Fruit fly (Drosophila melanogaster) whole organism, embryonic: ENCODE data around the gene CG33267.
A peak's percentile ranks its signal among the peaks of the same experiment; 100 is the strongest.

Source experiments
- Ada2b ChIP-seq: fragments of 200-800 bp; sonication (Bioruptor generic); IDR thresholded peaks from 2 replicates; pipeline ENCODE4 v1.3.6; 2022; ENCODE audit warnings: missing biosample characterization, missing genetic modification characterization
- BtbVII ChIP-seq: fragments of 200-800 bp; sonication (Bioruptor generic); optimal IDR thresholded peaks from 3 replicates; lab custom pipeline; 2017; ENCODE audit warnings: missing biosample characterization, mild to moderate bottlenecking, missing genetic modification characterization
- Bteb2 ChIP-seq: fragments of 200-800 bp; sonication (Bioruptor generic); optimal IDR thresholded peaks from 2 replicates; lab custom pipeline; 2016; ENCODE audit warnings: missing biosample characterization, missing genetic modification characterization
- C15 ChIP-seq: fragments of 200-800 bp; sonication (Bioruptor generic); IDR thresholded peaks from 3 replicates; pipeline ENCODE4 v1.3.6; 2022; ENCODE audit warnings: missing biosample characterization, missing genetic modification characterization
- CG12219 ChIP-seq: fragments of 200-800 bp; sonication (Bioruptor generic); optimal IDR thresholded peaks from 3 replicates; lab custom pipeline; 2018; ENCODE audit warnings: missing biosample characterization, mild to moderate bottlenecking, missing genetic modification characterization
- CG12236 ChIP-seq: fragments of 200-800 bp; sonication (Bioruptor generic); optimal IDR thresholded peaks from 2 replicates; lab custom pipeline; 2016; ENCODE audit warnings: missing biosample characterization, missing genetic modification characterization
- CG1233 ChIP-seq: fragments of 200-800 bp; sonication (Bioruptor generic); optimal IDR thresholded peaks from 4 replicates; lab custom pipeline; 2018; ENCODE audit warnings: missing biosample characterization, mild to moderate bottlenecking, missing genetic modification characterization
- CG13296 ChIP-seq: fragments of 200-800 bp; sonication (Bioruptor generic); optimal IDR thresholded peaks from 3 replicates; lab custom pipeline; 2018; ENCODE audit warnings: missing biosample characterization, mild to moderate bottlenecking, missing genetic modification characterization
- CG14014 ChIP-seq: fragments of 200-800 bp; sonication (Bioruptor generic); IDR thresholded peaks from 2 replicates; pipeline ENCODE4 v1.3.6; 2022; ENCODE audit warnings: missing biosample characterization, missing genetic modification characterization
- CG14050 ChIP-seq: fragments of 200-800 bp; sonication (Bioruptor generic); IDR thresholded peaks from 3 replicates; pipeline ENCODE4 v1.3.6; 2022; ENCODE audit warnings: missing biosample characterization, missing genetic modification characterization
- CG15696 ChIP-seq: fragments of 200-800 bp; sonication (Bioruptor generic); optimal IDR thresholded peaks from 2 replicates; lab custom pipeline; 2019; ENCODE audit warnings: missing biosample characterization, mild to moderate bottlenecking, missing genetic modification characterization, moderate library complexity
- CG1603 ChIP-seq: fragments of 200-800 bp; sonication (Bioruptor generic); optimal IDR thresholded peaks from 2 replicates; lab custom pipeline; 2019; ENCODE audit warnings: missing biosample characterization, mild to moderate bottlenecking, missing genetic modification characterization, moderate library complexity
- CG16863 ChIP-seq: fragments of 200-800 bp; sonication (Bioruptor generic); optimal IDR thresholded peaks from 3 replicates; lab custom pipeline; 2016; ENCODE audit warnings: missing biosample characterization, missing genetic modification characterization
- CG17328 ChIP-seq: fragments of 200-800 bp; sonication (Bioruptor generic); IDR thresholded peaks from 2 replicates; pipeline ENCODE4 v1.3.6; 2022; ENCODE audit warnings: missing biosample characterization, missing genetic modification characterization
- CG17361 ChIP-seq: fragments of 200-800 bp; sonication (Bioruptor generic); IDR thresholded peaks from 3 replicates; pipeline ENCODE4 v1.3.6; 2022; ENCODE audit warnings: missing biosample characterization, missing genetic modification characterization
- CG17802 ChIP-seq: fragments of 200-800 bp; sonication (Bioruptor generic); optimal IDR thresholded peaks from 2 replicates; lab custom pipeline; 2018; ENCODE audit warnings: missing biosample characterization, mild to moderate bottlenecking, missing genetic modification characterization, moderate library complexity
- CG18599 ChIP-seq: fragments of 200-800 bp; sonication (Bioruptor generic); optimal IDR thresholded peaks from 3 replicates; lab custom pipeline; 2017; ENCODE audit warnings: missing biosample characterization, missing genetic modification characterization, mild to moderate bottlenecking, moderate library complexity, missing genetic modification reagents
- CG30403 ChIP-seq: fragments of 200-800 bp; sonication (Bioruptor generic); optimal IDR thresholded peaks from 3 replicates; lab custom pipeline; 2016; ENCODE audit warnings: missing biosample characterization, missing genetic modification characterization
- CG3065 ChIP-seq: fragments of 200-800 bp; sonication (Bioruptor generic); optimal IDR thresholded peaks from 2 replicates; lab custom pipeline; 2016; ENCODE audit warnings: missing biosample characterization, missing genetic modification characterization
- CG7271 ChIP-seq: fragments of 200-800 bp; sonication (Bioruptor generic); optimal IDR thresholded peaks from 2 replicates; lab custom pipeline; 2018; ENCODE audit warnings: missing biosample characterization, mild to moderate bottlenecking, missing genetic modification characterization, moderate library complexity
- CG7357 ChIP-seq: fragments of 200-800 bp; sonication (Bioruptor generic); IDR thresholded peaks from 3 replicates; pipeline ENCODE4 v1.3.6; 2022; ENCODE audit warnings: missing biosample characterization, missing genetic modification characterization
- CG7556 ChIP-seq: fragments of 200-800 bp; sonication (Bioruptor generic); optimal IDR thresholded peaks from 2 replicates; lab custom pipeline; 2017; ENCODE audit warnings: missing biosample characterization, mild to moderate bottlenecking, missing genetic modification characterization
- CG7839 ChIP-seq: fragments of 200-800 bp; sonication (Bioruptor generic); optimal IDR thresholded peaks from 3 replicates; lab custom pipeline; 2018; ENCODE audit warnings: missing biosample characterization, mild to moderate bottlenecking, missing genetic modification characterization, moderate library complexity
- CG9817 ChIP-seq: fragments of 200-800 bp; sonication (Bioruptor generic); optimal IDR thresholded peaks from 2 replicates; lab custom pipeline; 2018; ENCODE audit warnings: missing biosample characterization, mild to moderate bottlenecking, missing genetic modification characterization, moderate library complexity
- CG9932 ChIP-seq: fragments of 200-800 bp; sonication (Bioruptor generic); IDR thresholded peaks from 2 replicates; pipeline ENCODE4 v1.3.6; 2022; ENCODE audit warnings: missing biosample characterization, missing genetic modification characterization
- D19A ChIP-seq: fragments of 200-800 bp; optimal IDR thresholded peaks from 3 replicates; lab custom pipeline; 2019; ENCODE audit warnings: missing biosample characterization, mild to moderate bottlenecking, missing genetic modification characterization, moderate library complexity
- Dref ChIP-seq: fragments of 200-800 bp; sonication (Bioruptor generic); IDR thresholded peaks from 2 replicates; pipeline ENCODE4 v1.3.6; 2022; ENCODE audit warnings: missing biosample characterization, missing genetic modification characterization
- Eip74EF ChIP-seq, 2 experiments: fragments of 200-800 bp in 1 of 2; fragments of >200 bp in 1 of 2; sonication (Bioruptor generic) in 1 of 2; optimal IDR thresholded peaks; 2 replicates each; lab custom pipeline; 2017 to 2019; ENCODE audit warnings: missing biosample characterization in 2 of 2, missing genetic modification characterization in 2 of 2, mild to moderate bottlenecking in 1 of 2, moderate library complexity in 1 of 2
- H2.0 ChIP-seq: fragments of 200-800 bp; sonication (Bioruptor generic); IDR thresholded peaks from 2 replicates; pipeline ENCODE4 v1.3.6; 2022; ENCODE audit warnings: missing biosample characterization, missing genetic modification characterization
- HLH3B ChIP-seq: fragments of 200-800 bp; sonication (Bioruptor generic); IDR thresholded peaks from 2 replicates; pipeline ENCODE4 v1.3.6; 2022; ENCODE audit warnings: missing biosample characterization, missing genetic modification characterization
- HmgZ ChIP-seq: fragments of 200-800 bp; sonication (Bioruptor generic); optimal IDR thresholded peaks from 2 replicates; lab custom pipeline; 2018; ENCODE audit warnings: missing biosample characterization, mild to moderate bottlenecking, missing genetic modification characterization
- Mrtf ChIP-seq: fragments of 200-800 bp; sonication (Bioruptor generic); IDR thresholded peaks from 3 replicates; pipeline ENCODE4 v1.3.6; 2022; ENCODE audit warnings: missing biosample characterization, missing genetic modification characterization
- Nf-YA ChIP-seq: fragments of 200-800 bp; sonication (Bioruptor generic); IDR thresholded peaks from 2 replicates; pipeline ENCODE4 v1.3.6; 2022; ENCODE audit warnings: missing biosample characterization, missing genetic modification characterization
- Optix ChIP-seq: fragments of 200-800 bp; sonication (Bioruptor generic); IDR thresholded peaks from 3 replicates; pipeline ENCODE4 v1.3.6; 2022; ENCODE audit warnings: missing biosample characterization, missing genetic modification characterization
- Ravus ChIP-seq: fragments of 200-800 bp; sonication (Bioruptor generic); IDR thresholded peaks from 2 replicates; pipeline ENCODE4 v1.3.6; 2022; ENCODE audit warnings: missing biosample characterization, missing genetic modification characterization
- Side ChIP-seq: fragments of 200-800 bp; sonication (Bioruptor generic); optimal IDR thresholded peaks from 2 replicates; lab custom pipeline; 2016; ENCODE audit warnings: missing biosample characterization, missing genetic modification characterization
- bowl ChIP-seq: fragments of 200-800 bp; sonication (Bioruptor generic); IDR thresholded peaks from 2 replicates; pipeline ENCODE4 v1.3.6; 2022; ENCODE audit warnings: missing biosample characterization, missing genetic modification characterization
- exex ChIP-seq: fragments of 200-800 bp; sonication (Bioruptor generic); optimal IDR thresholded peaks from 4 replicates; lab custom pipeline; 2018; ENCODE audit warnings: missing biosample characterization, mild to moderate bottlenecking, missing genetic modification characterization, moderate library complexity
- fd3F ChIP-seq: fragments of 200-800 bp; sonication (Bioruptor generic); optimal IDR thresholded peaks from 2 replicates; lab custom pipeline; 2018; ENCODE audit warnings: missing biosample characterization, mild to moderate bottlenecking, missing genetic modification characterization, moderate library complexity
- gfzf ChIP-seq: fragments of 200-800 bp; sonication (Bioruptor generic); optimal IDR thresholded peaks from 2 replicates; lab custom pipeline; 2016; ENCODE audit warnings: missing biosample characterization, mild to moderate bottlenecking, missing genetic modification characterization, moderate library complexity
- grau ChIP-seq: fragments of 200-800 bp; optimal IDR thresholded peaks from 3 replicates; lab custom pipeline; 2019; ENCODE audit warnings: missing biosample characterization, mild to moderate bottlenecking, missing genetic modification characterization, moderate library complexity
- lbe ChIP-seq: fragments of 200-800 bp; sonication (Bioruptor generic); optimal IDR thresholded peaks from 2 replicates; lab custom pipeline; 2016; ENCODE audit warnings: missing biosample characterization, mild to moderate bottlenecking, missing genetic modification characterization
- mirr ChIP-seq: fragments of 200-800 bp; sonication (Bioruptor generic); optimal IDR thresholded peaks from 3 replicates; lab custom pipeline; 2018; ENCODE audit warnings: missing biosample characterization, mild to moderate bottlenecking, missing genetic modification characterization
- odd ChIP-seq: fragments of 200-800 bp; sonication (Bioruptor generic); optimal IDR thresholded peaks from 2 replicates; lab custom pipeline; 2017; ENCODE audit warnings: missing biosample characterization, mild to moderate bottlenecking, missing genetic modification characterization
- org-1 ChIP-seq: fragments of 200-800 bp; sonication (Bioruptor generic); optimal IDR thresholded peaks from 2 replicates; lab custom pipeline; 2017; ENCODE audit warnings: missing biosample characterization, missing genetic modification characterization
- p53 ChIP-seq: fragments of 200-800 bp; sonication (Bioruptor generic); optimal IDR thresholded peaks from 2 replicates; lab custom pipeline; 2016; ENCODE audit warnings: missing biosample characterization, missing genetic modification characterization
- pho ChIP-seq: fragments of 200-800 bp; sonication (Bioruptor generic); optimal IDR thresholded peaks from 2 replicates; lab custom pipeline; 2016; ENCODE audit warnings: missing biosample characterization, missing genetic modification characterization
- shn ChIP-seq: fragments of 200-800 bp; sonication (Bioruptor generic); optimal IDR thresholded peaks from 3 replicates; lab custom pipeline; 2016; ENCODE audit warnings: missing biosample characterization, missing genetic modification characterization
- tap ChIP-seq: fragments of 200-800 bp; optimal IDR thresholded peaks from 3 replicates; lab custom pipeline; 2019; ENCODE audit warnings: missing biosample characterization, mild to moderate bottlenecking, missing genetic modification characterization, moderate library complexity
- vnd ChIP-seq: fragments of 200-800 bp; sonication (Bioruptor generic); IDR thresholded peaks from 3 replicates; pipeline ENCODE4 v1.3.6; 2022; ENCODE audit warnings: missing biosample characterization, missing genetic modification characterization; ENCODE audit not compliant: partially characterized antibody

CG33267 gene

dm6 chr3L:11533704-11534319, 30.5 kb upstream of the CG33267 start (continued):
- TF ChIP-seq p53 (GFP tag; lab: Kevin White, UChicago) (no peak), org-1 (GFP tag; lab: Kevin White, UChicago) (peak; percentile 61), CG12219 (GFP tag; lab: Kevin White, UChicago) (peak; percentile 29), bowl (GFP tag; lab: Robert Waterston, UW) (0 out of 2 replicates have a peak, but pooled peaks have one; percentile 31), CG12236 (no peak), Mrtf (GFP tag; lab: Robert Waterston, UW) (peak; percentile 45; the same call in 1 of the 3 replicates), D19A (peak; percentile 25), CG18599 (GFP tag; lab: Kevin White, UChicago) (peak; percentile 69), CG7556 (GFP tag; lab: Kevin White, UChicago) (peak; percentile 68), Side (GFP tag; lab: Kevin White, UChicago) (no peak), CG9817 (tag; lab: Kevin White, UChicago) (peak; percentile 34), CG16863 (GFP tag; lab: Kevin White, UChicago) (peak; percentile 20), vnd (GFP tag; lab: Robert Waterston, UW) (no peak), mirr (GFP tag; lab: Kevin White, UChicago) (no peak), Dref (GFP tag; lab: Robert Waterston, UW) (no peak), CG3065 (GFP tag; lab: Kevin White, UChicago) (no peak), tap (tag; lab: Kevin White, UChicago) (peak; percentile 3), Nf-YA (GFP tag; lab: Robert Waterston, UW) (no peak), C15 (GFP tag; lab: Robert Waterston, UW) (no peak), CG30403 (peak; percentile 52), CG17361 (GFP tag; lab: Robert Waterston, UW) (peak; percentile 68), grau (tag; lab: Kevin White, UChicago) (peak; percentile 68), Ravus (no peak), CG13296 (GFP tag; lab: Kevin White, UChicago) (peak; percentile 59), fd3F (peak; percentile 44), Optix (GFP tag; lab: Robert Waterston, UW) (no peak), CG9932 (GFP tag; lab: Robert Waterston, UW) (peak; percentile 63), exex (tag; lab: Kevin White, UChicago) (no peak), CG15696 (tag; lab: Kevin White, UChicago) (no peak), pho (peak; percentile 40), odd (GFP tag; lab: Kevin White, UChicago) (peak; percentile 44), HmgZ (no peak), BtbVII (GFP tag; lab: Kevin White, UChicago) (peak; percentile 34), Eip74EF (GFP tag; optimal IDR thresholded peaks at IDR 0.05; lab: Kevin White, UChicago) (peak in 1 of 2 experiments; percentile 32), CG17802 (tag; lab: Kevin White, UChicago) (no peak), CG1603 (tag; lab: Kevin White, UChicago) (peak; percentile 9), HLH3B (peak; percentile 40; the same call in 1 of the 2 replicates), Ada2b (GFP tag; lab: Robert Waterston, UW) (no peak), CG17328 (GFP tag; lab: Robert Waterston, UW) (no peak), H2.0 (GFP tag; lab: Robert Waterston, UW) (peak; percentile 28; the same call in 1 of the 2 replicates), shn (GFP tag; lab: Kevin White, UChicago) (no peak), CG14014 (GFP tag; lab: Robert Waterston, UW) (peak; percentile 48), CG1233 (GFP tag; lab: Kevin White, UChicago) (peak; percentile 34), gfzf (GFP tag; lab: Kevin White, UChicago) (no peak), lbe (GFP tag; lab: Kevin White, UChicago) (no peak), Bteb2 (peak; percentile 24), CG7271 (tag; lab: Kevin White, UChicago) (no peak), CG7839 (tag; lab: Kevin White, UChicago) (peak; percentile 58), CG7357 (GFP tag; lab: Robert Waterston, UW) (no peak), CG14050 (GFP tag; lab: Robert Waterston, UW) (peak; percentile 42; the same call in 2 of the 3 replicates)
